Fruit fly (Drosophila melanogaster) whole organism, prepupa: ENCODE measurements around the gene CG15602.

Experiments
- CG3032 ChIP-seq: fragments of 200-800 bp; optimal IDR thresholded peaks from 2 replicates; lab custom pipeline; 2019; ENCODE audit warnings: missing biosample characterization, mild to moderate bottlenecking, missing genetic modification characterization, moderate library complexity
- CG9139 ChIP-seq: fragments of 200-800 bp; sonication (Bioruptor generic); optimal IDR thresholded peaks from 3 replicates; lab custom pipeline; 2017; ENCODE audit warnings: missing biosample characterization, mild to moderate bottlenecking, missing genetic modification characterization
- Eip75B ChIP-seq: fragments of 200-800 bp; sonication (Bioruptor generic); optimal IDR thresholded peaks from 3 replicates; lab custom pipeline; 2016; ENCODE audit warnings: missing biosample characterization, missing genetic modification characterization
- Eip93F ChIP-seq: fragments of 200-800 bp; sonication (Bioruptor generic); optimal IDR thresholded peaks from 2 replicates; lab custom pipeline; 2016; ENCODE audit warnings: missing biosample characterization, mild to moderate bottlenecking, missing genetic modification characterization
- Gug ChIP-seq: fragments of 200-800 bp; sonication (Bioruptor generic); IDR thresholded peaks from 2 replicates; pipeline ENCODE4 v1.3.6; 2022; ENCODE audit warnings: missing biosample characterization, missing genetic modification characterization
- Hr38 ChIP-seq: sonication (Bioruptor generic); optimal IDR thresholded peaks from 2 replicates; lab custom pipeline; 2016; ENCODE audit warnings: missing biosample characterization, missing genetic modification characterization
- Lpt ChIP-seq: fragments of 200-800 bp; sonication (Bioruptor generic); optimal IDR thresholded peaks from 3 replicates; lab custom pipeline; 2016; ENCODE audit warnings: missing biosample characterization, missing genetic modification characterization
- eg ChIP-seq: fragments of 200-800 bp; sonication (Bioruptor generic); IDR thresholded peaks from 3 replicates; pipeline ENCODE4 v1.3.6; 2022; ENCODE audit warnings: missing biosample characterization, missing genetic modification characterization
- topi ChIP-seq: fragments of 200-800 bp; sonication (Bioruptor generic); optimal IDR thresholded peaks from 3 replicates; lab custom pipeline; 2016; ENCODE audit warnings: missing biosample characterization, missing genetic modification characterization

DNA sequence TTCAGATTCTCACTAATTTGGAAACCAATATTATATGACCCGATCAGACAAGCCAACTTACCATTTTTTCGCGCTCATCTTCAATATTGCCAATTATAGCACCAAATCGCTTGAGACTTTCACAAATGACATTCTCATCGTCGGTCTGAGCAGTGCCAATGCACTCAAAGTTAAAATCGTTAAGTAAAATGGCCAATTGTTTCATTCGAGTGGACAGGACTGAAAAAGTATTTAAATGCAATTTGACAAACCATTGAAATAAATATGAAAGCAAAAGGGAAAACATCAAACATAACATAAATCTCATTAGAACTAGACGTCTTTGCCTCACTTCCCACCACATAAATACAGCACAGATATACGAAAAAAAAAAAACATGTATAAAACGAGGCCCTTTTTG lies 43.2 kb upstream of the CG15602 start, which contains the start of gene CG8260:
- no peak for TF ChIP-seq CG3032
- TF ChIP-seq Lpt (GFP tag; lab: Kevin White, UChicago): no peak
- TF ChIP-seq eg: no peak
- no peak for TF ChIP-seq Eip75B (GFP tag; lab: Kevin White, UChicago)
- TF ChIP-seq Gug (GFP tag; lab: Robert Waterston, UW): no peak
- TF ChIP-seq topi (GFP tag; lab: Kevin White, UChicago): no peak
- TF ChIP-seq Eip93F: no peak
- TF ChIP-seq CG9139 (GFP tag; lab: Kevin White, UChicago): no peak
- TF ChIP-seq Hr38 (GFP tag; lab: Kevin White, UChicago): no peak
